Fruit fly (Drosophila melanogaster) whole organism, embryonic: ENCODE data around the gene amrt.

Source experiments
- Ada2b ChIP-seq: fragments of 200-800 bp; sonication (Bioruptor generic); IDR thresholded peaks from 2 replicates; pipeline ENCODE4 v1.3.6; 2022; ENCODE audit warnings: missing biosample characterization, missing genetic modification characterization
- CG11247 ChIP-seq: fragments of 200-800 bp; sonication (Bioruptor generic); IDR thresholded peaks from 2 replicates; pipeline ENCODE4 v1.3.6; 2022; ENCODE audit warnings: missing biosample characterization, missing genetic modification characterization
- CG1529 ChIP-seq: fragments of 200-800 bp; sonication (Bioruptor generic); optimal IDR thresholded peaks from 3 replicates; lab custom pipeline; 2018; ENCODE audit warnings: missing biosample characterization, missing genetic modification characterization
- CG15696 ChIP-seq: fragments of 200-800 bp; sonication (Bioruptor generic); optimal IDR thresholded peaks from 2 replicates; lab custom pipeline; 2019; ENCODE audit warnings: missing biosample characterization, mild to moderate bottlenecking, missing genetic modification characterization, moderate library complexity
- CG18011 ChIP-seq: fragments of 200-800 bp; sonication (Bioruptor generic); optimal IDR thresholded peaks from 2 replicates; lab custom pipeline; 2017; ENCODE audit warnings: missing biosample characterization, missing genetic modification characterization, mild to moderate bottlenecking, moderate library complexity, missing genotype
- CG18599 ChIP-seq: fragments of 200-800 bp; sonication (Bioruptor generic); optimal IDR thresholded peaks from 3 replicates; lab custom pipeline; 2017; ENCODE audit warnings: missing biosample characterization, missing genetic modification characterization, mild to moderate bottlenecking, moderate library complexity, missing genetic modification reagents
- CG2712 ChIP-seq: fragments of 200-800 bp; optimal IDR thresholded peaks from 3 replicates; lab custom pipeline; 2019; ENCODE audit warnings: missing biosample characterization, mild to moderate bottlenecking, missing genetic modification characterization, moderate library complexity
- CG30403 ChIP-seq: fragments of 200-800 bp; sonication (Bioruptor generic); optimal IDR thresholded peaks from 3 replicates; lab custom pipeline; 2016; ENCODE audit warnings: missing biosample characterization, missing genetic modification characterization
- CG31224 ChIP-seq: fragments of 200-800 bp; sonication (Bioruptor generic); IDR thresholded peaks from 2 replicates; pipeline ENCODE4 v1.3.6; 2022; ENCODE audit warnings: missing biosample characterization, missing genetic modification characterization
- CG33557 ChIP-seq: fragments of 200-800 bp; sonication (Bioruptor generic); optimal IDR thresholded peaks from 2 replicates; lab custom pipeline; 2019; ENCODE audit warnings: missing biosample characterization, mild to moderate bottlenecking, missing genetic modification characterization, moderate library complexity
- CG4282 ChIP-seq: fragments of 200-800 bp; sonication (Bioruptor generic); optimal IDR thresholded peaks from 2 replicates; lab custom pipeline; 2016; ENCODE audit warnings: missing biosample characterization, missing genetic modification characterization
- CG4328 ChIP-seq: fragments of 200-800 bp; sonication (Bioruptor generic); optimal IDR thresholded peaks from 3 replicates; lab custom pipeline; 2017; ENCODE audit warnings: missing biosample characterization, missing genetic modification reagents, missing genetic modification characterization
- CG4424 ChIP-seq: fragments of 200-800 bp; sonication (Bioruptor generic); optimal IDR thresholded peaks from 3 replicates; lab custom pipeline; 2016; ENCODE audit warnings: missing biosample characterization, missing genetic modification characterization
- CG4617 ChIP-seq: fragments of 200-800 bp; sonication (Bioruptor generic); optimal IDR thresholded peaks from 3 replicates; lab custom pipeline; 2016; ENCODE audit warnings: missing biosample characterization, missing genetic modification characterization, borderline replicate concordance
- CG6254 ChIP-seq: fragments of 200-800 bp; sonication (Bioruptor generic); optimal IDR thresholded peaks from 3 replicates; lab custom pipeline; 2017; ENCODE audit warnings: mild to moderate bottlenecking, missing biosample characterization, missing genetic modification reagents, missing genetic modification characterization
- CG8281 ChIP-seq: fragments of 200-800 bp; sonication (Bioruptor generic); optimal IDR thresholded peaks from 2 replicates; lab custom pipeline; 2018; ENCODE audit warnings: missing biosample characterization, mild to moderate bottlenecking, missing genetic modification characterization, moderate library complexity
- CG8924 ChIP-seq: fragments of 200-800 bp; optimal IDR thresholded peaks from 3 replicates; lab custom pipeline; 2019; ENCODE audit warnings: missing biosample characterization, mild to moderate bottlenecking, missing genetic modification characterization, moderate library complexity
- CHES-1-like ChIP-seq: fragments of 200-800 bp; sonication (Bioruptor generic); optimal IDR thresholded peaks from 2 replicates; lab custom pipeline; 2016; ENCODE audit warnings: missing biosample characterization, missing genetic modification characterization
- CTCF ChIP-seq: fragments of 200-800 bp; sonication (Bioruptor generic); optimal IDR thresholded peaks from 2 replicates; lab custom pipeline; 2017; ENCODE audit warnings: missing biosample characterization, mild to moderate bottlenecking, missing genetic modification characterization, moderate library complexity
- Drgx ChIP-seq: fragments of 200-800 bp; sonication (Bioruptor generic); IDR thresholded peaks from 2 replicates; pipeline ENCODE4 v1.3.6; 2022; ENCODE audit warnings: missing biosample characterization, missing genetic modification characterization
- Gsc ChIP-seq: fragments of 200-800 bp; sonication (Bioruptor generic); IDR thresholded peaks from 2 replicates; pipeline ENCODE4 v1.3.6; 2022; ENCODE audit warnings: missing biosample characterization, missing genetic modification characterization
- Hmx ChIP-seq: fragments of 200-800 bp; sonication (Bioruptor generic); optimal IDR thresholded peaks from 2 replicates; lab custom pipeline; 2016; ENCODE audit warnings: missing biosample characterization, missing genetic modification characterization
- Hr51 ChIP-seq, 2 experiments: fragments of 200-800 bp; sonication (Bioruptor generic); optimal IDR thresholded peaks; 2 replicates in 1 of 2; 3 replicates in 1 of 2; lab custom pipeline; 2016 to 2018; ENCODE audit warnings: missing biosample characterization in 2 of 2, missing genetic modification characterization in 2 of 2, mild to moderate bottlenecking in 1 of 2, moderate library complexity in 1 of 2
- Hr78 ChIP-seq, 2 experiments: fragments of 200-800 bp in 1 of 2; fragments of >200 bp in 1 of 2; sonication (Bioruptor generic) in 1 of 2; optimal IDR thresholded peaks; 2 replicates each; lab custom pipeline; 2017 to 2019; ENCODE audit warnings: missing biosample characterization in 2 of 2, missing genetic modification characterization in 2 of 2, mild to moderate bottlenecking in 1 of 2, moderate library complexity in 1 of 2
- Lim3 ChIP-seq: fragments of 200-800 bp; sonication (Bioruptor generic); IDR thresholded peaks from 2 replicates; pipeline ENCODE4 v1.3.6; 2022; ENCODE audit warnings: missing biosample characterization, missing genetic modification characterization
- NC2α ChIP-seq: fragments of 200-800 bp; sonication (Bioruptor generic); optimal IDR thresholded peaks from 2 replicates; lab custom pipeline; 2016; ENCODE audit warnings: missing biosample characterization, missing genetic modification characterization
- Opbp ChIP-seq: fragments of 200-800 bp; sonication (Bioruptor generic); IDR thresholded peaks from 3 replicates; pipeline ENCODE4 v1.3.6; 2022; ENCODE audit warnings: missing biosample characterization, missing genetic modification characterization; ENCODE audit not compliant: partially characterized antibody
- Rx ChIP-seq: fragments of 200-800 bp; sonication (Bioruptor generic); IDR thresholded peaks from 2 replicates; pipeline ENCODE4 v1.3.6; 2022; ENCODE audit warnings: missing biosample characterization, missing genetic modification characterization
- Six4 ChIP-seq: fragments of 200-800 bp; sonication (Bioruptor generic); optimal IDR thresholded peaks from 2 replicates; lab custom pipeline; 2016; ENCODE audit warnings: missing biosample characterization, missing genetic modification characterization
- Sry-β ChIP-seq: fragments of 200-800 bp; sonication (Bioruptor generic); optimal IDR thresholded peaks from 2 replicates; lab custom pipeline; 2018; ENCODE audit warnings: missing biosample characterization, mild to moderate bottlenecking, missing genetic modification characterization, moderate library complexity
- az2 ChIP-seq: fragments of 200-800 bp; sonication (Bioruptor generic); optimal IDR thresholded peaks from 3 replicates; lab custom pipeline; 2016; ENCODE audit warnings: missing biosample characterization, missing genetic modification characterization
- cad ChIP-seq: fragments of >200 bp; optimal IDR thresholded peaks from 2 replicates; lab custom pipeline; 2017; ENCODE audit warnings: missing biosample characterization, missing genetic modification characterization
- caup ChIP-seq: fragments of 200-800 bp; sonication (Bioruptor generic); optimal IDR thresholded peaks from 3 replicates; lab custom pipeline; 2017; ENCODE audit warnings: missing biosample characterization, mild to moderate bottlenecking, missing genetic modification characterization, moderate library complexity; ENCODE audit not compliant: severe bottlenecking
- crol ChIP-seq: fragments of 200-800 bp; sonication (Bioruptor generic); IDR thresholded peaks from 2 replicates; pipeline ENCODE4 v1.3.6; 2022; ENCODE audit warnings: missing biosample characterization, missing genetic modification characterization
- dati ChIP-seq: fragments of 200-800 bp; sonication (Bioruptor generic); IDR thresholded peaks from 2 replicates; pipeline ENCODE4 v1.3.6; 2022; ENCODE audit warnings: missing biosample characterization, missing genetic modification characterization
- eve ChIP-seq, 2 experiments: fragments of >200 bp; optimal IDR thresholded peaks; 2 replicates each; lab custom pipeline; 2017; ENCODE audit warnings: missing biosample characterization in 2 of 2, missing genetic modification characterization in 2 of 2
- gcm2 ChIP-seq: fragments of 200-800 bp; sonication (Bioruptor generic); optimal IDR thresholded peaks from 2 replicates; lab custom pipeline; 2016; ENCODE audit warnings: missing biosample characterization, missing genetic modification characterization
- gem ChIP-seq: fragments of 200-800 bp; sonication (Bioruptor generic); optimal IDR thresholded peaks from 2 replicates; lab custom pipeline; 2019; ENCODE audit warnings: missing biosample characterization, mild to moderate bottlenecking, missing genetic modification characterization, moderate library complexity
- lab ChIP-seq: fragments of 200-800 bp; sonication (Bioruptor generic); optimal IDR thresholded peaks from 3 replicates; lab custom pipeline; 2017; ENCODE audit warnings: missing biosample characterization, missing genetic modification characterization, mild to moderate bottlenecking, moderate library complexity, missing genetic modification reagents
- nau ChIP-seq: fragments of 200-800 bp; sonication (Bioruptor generic); optimal IDR thresholded peaks from 3 replicates; lab custom pipeline; 2017; ENCODE audit warnings: missing biosample characterization, mild to moderate bottlenecking, missing genetic modification characterization, missing genetic modification reagents
- nerfin-2 ChIP-seq: fragments of 200-800 bp; sonication (Bioruptor generic); IDR thresholded peaks from 2 replicates; pipeline ENCODE4 v1.3.6; 2022; ENCODE audit warnings: missing biosample characterization, missing genetic modification characterization; ENCODE audit not compliant: partially characterized antibody
- pum ChIP-seq: fragments of 200-800 bp; sonication (Bioruptor generic); optimal IDR thresholded peaks from 2 replicates; lab custom pipeline; 2016; ENCODE audit warnings: missing biosample characterization, missing genetic modification characterization
- row ChIP-seq: fragments of 200-800 bp; sonication (Bioruptor generic); IDR thresholded peaks from 3 replicates; pipeline ENCODE4 v1.3.6; 2022; ENCODE audit warnings: missing biosample characterization, missing genetic modification characterization
- sens ChIP-seq: fragments of 200-800 bp; sonication (Bioruptor generic); peaks from one replicate; lab custom pipeline; 2016; ENCODE audit warnings: missing biosample characterization, missing genetic modification characterization
- so ChIP-seq: fragments of 200-800 bp; sonication (Bioruptor generic); IDR thresholded peaks from 3 replicates; pipeline ENCODE4 v1.3.6; 2022; ENCODE audit warnings: missing biosample characterization, missing genetic modification characterization
- stc ChIP-seq: fragments of 200-800 bp; sonication (Bioruptor generic); IDR thresholded peaks from 2 replicates; pipeline ENCODE4 v1.3.6; 2022; ENCODE audit warnings: missing biosample characterization, missing genetic modification characterization
- vvl ChIP-seq: fragments of 200-800 bp; sonication (Bioruptor generic); IDR thresholded peaks from 2 replicates; pipeline ENCODE4 v1.3.6; 2022; ENCODE audit warnings: missing biosample characterization, missing genetic modification characterization

Gene amrt

DNA sequence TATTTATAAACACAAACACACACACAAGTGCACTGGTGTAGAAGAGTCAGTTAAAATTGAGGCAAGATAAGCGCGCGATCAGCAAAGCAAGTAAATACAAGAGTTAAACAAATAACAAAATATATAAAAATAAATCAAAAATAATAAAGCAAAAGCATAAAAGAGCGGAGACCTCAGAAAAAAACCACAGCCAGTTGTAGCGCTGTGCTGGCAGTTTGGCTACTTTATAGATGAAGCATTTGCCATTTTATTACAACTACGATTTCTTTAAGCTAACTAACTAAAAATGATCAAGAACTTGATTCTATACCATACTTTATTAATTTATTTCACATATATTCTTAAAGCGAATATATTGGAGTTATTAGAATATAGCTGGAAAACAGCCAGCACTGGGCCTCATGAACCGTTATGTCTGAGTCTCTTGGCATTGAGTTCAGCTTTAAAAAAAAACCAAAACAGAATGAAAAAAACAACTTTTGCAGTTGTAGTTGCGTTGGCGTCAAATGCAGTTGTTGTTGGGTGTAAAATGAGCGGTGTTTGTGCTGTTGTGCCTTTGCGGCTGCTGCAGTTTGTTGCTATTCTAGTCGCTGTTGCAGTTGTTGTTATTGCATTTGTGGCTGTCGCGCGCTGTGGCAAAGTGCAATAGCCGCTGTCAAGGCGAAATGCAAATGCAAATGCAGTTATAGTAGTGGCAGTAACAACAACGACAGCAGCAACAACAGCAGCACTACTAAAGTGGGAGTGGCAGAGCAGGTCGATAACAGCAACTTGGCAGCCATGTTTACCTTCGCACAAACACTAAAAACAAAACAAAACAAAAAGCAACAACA, 34.4 kb upstream of the amrt start:
- TF ChIP-seq CG6254 (GFP tag; lab: Kevin White, UChicago) (no peak), gcm2 (GFP tag; lab: Kevin White, UChicago) (no peak), CHES-1-like (GFP tag; lab: Kevin White, UChicago) (no peak), CG15696 (tag; lab: Kevin White, UChicago) (no peak), lab (no peak), CG2712 (tag; lab: Kevin White, UChicago) (peak; percentile 9), pum (GFP tag; lab: Kevin White, UChicago) (no peak), Gsc (GFP tag; lab: Robert Waterston, UW) (no peak), Hr51 (GFP tag; optimal IDR thresholded peaks at IDR 0.05; lab: Kevin White, UChicago) (peak in 1 of 2 experiments; percentile 1), eve (GFP tag; optimal IDR thresholded peaks at IDR 0.05; lab: Kevin White, UChicago) (peak in 1 of 2 experiments; percentile 59), so (0 out of 3 replicates have a peak, but pooled peaks have one; percentile 23), CG30403 (GFP tag; lab: Kevin White, UChicago) (no peak), CG4328 (GFP tag; lab: Kevin White, UChicago) (no peak), dati (GFP tag; lab: Robert Waterston, UW) (no peak), Sry-β (GFP tag; lab: Kevin White, UChicago) (peak; percentile 83), CG33557 (GFP tag; lab: Kevin White, UChicago) (no peak), row (GFP tag; lab: Robert Waterston, UW) (peak; percentile 66; the same call in 2 of the 3 replicates), CG8281 (no peak), vvl (0 out of 2 replicates have a peak, but pooled peaks have one; percentile 9), nau (GFP tag; lab: Kevin White, UChicago) (no peak), Six4 (GFP tag; lab: Kevin White, UChicago) (no peak), CG1529 (GFP tag; lab: Kevin White, UChicago) (peak; percentile 5), Ada2b (GFP tag; lab: Robert Waterston, UW) (no peak), Lim3 (no peak), CG31224 (no peak), stc (GFP tag; lab: Robert Waterston, UW) (no peak), crol (GFP tag; lab: Robert Waterston, UW) (no peak), CTCF (GFP tag; lab: Kevin White, UChicago) (no peak), sens (GFP tag; lab: Kevin White, UChicago) (peak; percentile 22), CG18599 (GFP tag; lab: Kevin White, UChicago) (no peak), Drgx (GFP tag; lab: Robert Waterston, UW) (0 out of 2 replicates have a peak, but pooled peaks have one; percentile 15), gem (peak; percentile 14)

DNA sequence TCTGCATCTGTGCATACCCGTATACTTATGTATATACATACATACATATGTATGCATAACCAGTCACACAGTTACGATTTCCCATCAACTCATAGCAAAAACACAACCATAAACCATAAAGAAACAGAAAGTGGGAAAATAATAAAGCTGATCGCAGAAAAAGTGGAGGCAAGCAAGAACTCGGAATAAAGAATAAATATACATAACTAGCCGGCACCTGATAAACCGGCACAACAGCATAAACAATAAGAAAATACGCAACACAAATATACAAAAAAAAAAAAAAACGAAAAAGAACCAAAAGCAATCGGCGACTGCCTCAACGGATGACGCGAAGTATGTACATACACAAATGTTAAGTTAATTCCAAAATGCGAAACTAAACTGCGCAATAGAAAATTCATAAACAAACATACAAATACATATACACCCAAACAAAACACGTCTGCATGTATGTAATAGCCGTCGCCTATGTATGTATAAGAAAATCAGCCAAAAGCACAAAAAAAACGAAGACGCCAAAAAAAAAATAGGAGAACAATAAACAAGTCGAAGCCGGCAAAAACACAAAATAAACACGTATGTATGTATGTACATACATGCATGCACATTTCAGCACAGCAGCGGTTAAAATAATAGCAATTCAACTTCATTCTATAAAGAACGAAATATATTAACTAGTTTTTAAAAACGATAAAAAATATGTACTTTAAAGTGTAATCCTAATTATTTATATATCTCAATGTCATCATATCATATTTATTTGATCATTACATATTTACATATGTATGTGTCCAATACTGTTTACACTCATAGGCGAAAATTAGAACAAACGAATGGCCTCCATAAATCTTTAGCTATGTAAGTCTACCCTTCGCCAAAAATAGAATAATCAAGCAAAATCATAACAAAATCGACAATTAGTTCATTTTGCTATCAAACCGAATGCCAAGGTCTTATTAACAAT, 33.1 kb upstream of the amrt start:
- TF ChIP-seq Opbp (GFP tag; lab: Robert Waterston, UW): no peak
- TF ChIP-seq CG4282: no peak
- peak; percentile 44 for TF ChIP-seq CG18011 (GFP tag; lab: Kevin White, UChicago)
- TF ChIP-seq cad (GFP tag; lab: Kevin White, UChicago): no peak
- peak; percentile 57 for TF ChIP-seq caup
- TF ChIP-seq Hmx (GFP tag; lab: Kevin White, UChicago): no peak
- no peak for TF ChIP-seq NC2α (GFP tag; lab: Kevin White, UChicago)
- no peak for TF ChIP-seq nerfin-2
- TF ChIP-seq Hr78 (GFP tag; optimal IDR thresholded peaks at IDR 0.05; lab: Kevin White, UChicago): peak in 1 of 2 experiments; percentile 26
- peak; percentile 71; the same call in 1 of the 2 replicates for TF ChIP-seq CG11247 (GFP tag; lab: Robert Waterston, UW)
- TF ChIP-seq CG4424 (GFP tag; lab: Kevin White, UChicago): peak; percentile 41
- TF ChIP-seq az2: peak; percentile 42
- TF ChIP-seq CG4617 (GFP tag; lab: Kevin White, UChicago): peak; percentile 3
- peak; percentile 80 for TF ChIP-seq CG8924 (tag; lab: Kevin White, UChicago)
- peak; percentile 21; the same call in 1 of the 2 replicates for TF ChIP-seq Rx (GFP tag; lab: Robert Waterston, UW)
- TF ChIP-seq eve (GFP tag; optimal IDR thresholded peaks at IDR 0.05; lab: Kevin White, UChicago): peak in 1 of 2 experiments; percentile 39
